Worm (Caenorhabditis elegans) whole organism, L2 larva: Measurements from ENCODE around the gene hic-1.

Experiments
- C34F6.9 ChIP-seq: fragments of 150-350 bp; optimal IDR thresholded peaks from 2 replicates; lab custom pipeline; 2014; ENCODE audit warnings: missing biosample characterization, missing genetic modification characterization
- F13H6.1 ChIP-seq: sonication (generic microtip); optimal IDR thresholded peaks from 2 replicates; lab custom pipeline; 2016; ENCODE audit warnings: missing genetic modification characterization, missing compliant biosample characterization
- R02D3.7 ChIP-seq: fragments of 150-350 bp; optimal IDR thresholded peaks from 2 replicates; lab custom pipeline; 2014; ENCODE audit warnings: missing biosample characterization, missing genetic modification characterization
- ZK546.5 ChIP-seq: sonication (generic microtip); optimal IDR thresholded peaks from 2 replicates; lab custom pipeline; 2017; ENCODE audit warnings: missing biosample characterization, missing genetic modification characterization
- alr-1 ChIP-seq: fragments of 150-350 bp; optimal IDR thresholded peaks from 2 replicates; lab custom pipeline; 2014; ENCODE audit warnings: missing biosample characterization, missing genetic modification characterization
- aly-2 ChIP-seq: fragments of 150-350 bp; optimal IDR thresholded peaks from 2 replicates; lab custom pipeline; 2014; ENCODE audit warnings: missing biosample characterization, missing genetic modification characterization
- ama-1 ChIP-seq: fragments of 150-350 bp; optimal IDR thresholded peaks from 2 replicates; lab custom pipeline; 2018; ENCODE audit warnings: inconsistent platforms
- blmp-1 ChIP-seq: sonication (generic microtip); optimal IDR thresholded peaks from 2 replicates; lab custom pipeline; 2017; ENCODE audit warnings: missing genetic modification characterization, mild to moderate bottlenecking, missing compliant biosample characterization, antibody characterized with exemption, moderate library complexity; ENCODE audit not compliant: insufficient read depth
- ceh-16 ChIP-seq: fragments of 150-350 bp; optimal IDR thresholded peaks from 2 replicates; lab custom pipeline; 2014; ENCODE audit warnings: missing biosample characterization, missing genetic modification characterization
- ceh-82 ChIP-seq: fragments of 150-350 bp; optimal IDR thresholded peaks from 2 replicates; lab custom pipeline; 2014; ENCODE audit warnings: missing biosample characterization, missing genetic modification characterization
- crh-2 ChIP-seq: sonication (generic microtip); optimal IDR thresholded peaks from 2 replicates; lab custom pipeline; 2017; ENCODE audit warnings: missing biosample characterization, missing genetic modification characterization
- dmd-4 ChIP-seq: sonication (generic microtip); optimal IDR thresholded peaks from 2 replicates; lab custom pipeline; 2017; ENCODE audit warnings: missing biosample characterization, missing genetic modification characterization
- egl-27 ChIP-seq: sonication (generic microtip); optimal IDR thresholded peaks from 3 replicates; lab custom pipeline; 2017; ENCODE audit warnings: missing biosample characterization, missing genetic modification reagents, missing genetic modification characterization
- elt-1 ChIP-seq: fragments of 150-350 bp; optimal IDR thresholded peaks from 2 replicates; lab custom pipeline; 2014; ENCODE audit warnings: missing biosample characterization, missing genetic modification characterization
- elt-3 ChIP-seq: sonication (generic microtip); optimal IDR thresholded peaks from 2 replicates; lab custom pipeline; 2017; ENCODE audit warnings: missing biosample characterization, missing genetic modification characterization
- fos-1 ChIP-seq: fragments of 150-350 bp; optimal IDR thresholded peaks from 2 replicates; lab custom pipeline; 2014; ENCODE audit warnings: missing biosample characterization, missing genetic modification characterization
- gmeb-1 ChIP-seq: fragments of 150-350 bp; optimal IDR thresholded peaks from 2 replicates; lab custom pipeline; 2014; ENCODE audit warnings: missing biosample characterization, missing genetic modification characterization
- lin-11 ChIP-seq: fragments of 150-350 bp; sonication (generic microtip); optimal IDR thresholded peaks from 2 replicates; lab custom pipeline; 2014; ENCODE audit warnings: missing biosample characterization, missing genetic modification characterization, inconsistent platforms, mixed read lengths
- lin-13 ChIP-seq: fragments of 150-350 bp; optimal IDR thresholded peaks from 2 replicates; lab custom pipeline; 2014; ENCODE audit warnings: missing biosample characterization, missing genetic modification reagents, missing genetic modification characterization
- lin-39 ChIP-seq: fragments of 150-350 bp; optimal IDR thresholded peaks from 2 replicates; lab custom pipeline; 2014; ENCODE audit warnings: missing biosample characterization, missing genetic modification reagents, missing genetic modification characterization
- lsy-2 ChIP-seq, 2 experiments: fragments of 150-350 bp in 1 of 2; sonication (generic microtip) in 1 of 2; optimal IDR thresholded peaks; 2 replicates each; lab custom pipeline; 2014 to 2017; ENCODE audit warnings: missing biosample characterization in 2 of 2, missing genetic modification characterization in 2 of 2
- mab-5 ChIP-seq: fragments of 150-350 bp; optimal IDR thresholded peaks from 2 replicates; lab custom pipeline; 2014; ENCODE audit warnings: missing biosample characterization, missing genetic modification characterization
- mbf-1 ChIP-seq: sonication (generic microtip); optimal IDR thresholded peaks from 2 replicates; lab custom pipeline; 2017; ENCODE audit warnings: missing biosample characterization, missing genetic modification characterization
- mdl-1 ChIP-seq, 2 experiments: fragments of 150-350 bp in 1 of 2; sonication (generic microtip) in 1 of 2; optimal IDR thresholded peaks; 2 replicates each; lab custom pipeline; 2017; ENCODE audit warnings: missing biosample characterization in 2 of 2, missing genetic modification characterization in 2 of 2
- nhr-12 ChIP-seq: fragments of 150-350 bp; optimal IDR thresholded peaks from 2 replicates; lab custom pipeline; 2014; ENCODE audit warnings: missing biosample characterization, missing genetic modification characterization
- nhr-129 ChIP-seq: fragments of 150-350 bp; optimal IDR thresholded peaks from 2 replicates; lab custom pipeline; 2014; ENCODE audit warnings: missing biosample characterization, missing genetic modification characterization
- nhr-21 ChIP-seq: fragments of 150-350 bp; optimal IDR thresholded peaks from 2 replicates; lab custom pipeline; 2014; ENCODE audit warnings: missing biosample characterization, missing genetic modification characterization
- nhr-23 ChIP-seq: fragments of 150-350 bp; optimal IDR thresholded peaks from 2 replicates; lab custom pipeline; 2014; ENCODE audit warnings: missing biosample characterization, missing genetic modification reagents, missing genetic modification characterization
- nhr-237 ChIP-seq: fragments of 150-350 bp; optimal IDR thresholded peaks from 2 replicates; lab custom pipeline; 2014; ENCODE audit warnings: missing biosample characterization, missing genetic modification characterization
- nhr-25 ChIP-seq: fragments of 150-350 bp; sonication (generic microtip); optimal IDR thresholded peaks from 3 replicates; lab custom pipeline; 2014; ENCODE audit warnings: missing biosample characterization, missing genetic modification characterization
- nhr-6 ChIP-seq: fragments of 150-350 bp; optimal IDR thresholded peaks from 2 replicates; lab custom pipeline; 2014; ENCODE audit warnings: missing biosample characterization, missing genetic modification characterization
- nhr-77 ChIP-seq: fragments of 150-350 bp; optimal IDR thresholded peaks from 2 replicates; lab custom pipeline; 2014; ENCODE audit warnings: missing biosample characterization, missing genetic modification characterization
- peb-1 ChIP-seq: fragments of 150-350 bp; optimal IDR thresholded peaks from 2 replicates; lab custom pipeline; 2014; ENCODE audit warnings: missing biosample characterization, missing genetic modification characterization
- sem-4 ChIP-seq: fragments of 150-350 bp; optimal IDR thresholded peaks from 2 replicates; lab custom pipeline; 2014; ENCODE audit warnings: missing biosample characterization, missing genetic modification reagents, missing genetic modification characterization
- skn-1 ChIP-seq: sonication (generic microtip); optimal IDR thresholded peaks from 2 replicates; lab custom pipeline; 2017; ENCODE audit warnings: missing biosample characterization, missing genetic modification characterization
- sma-3 ChIP-seq: sonication (generic microtip); optimal IDR thresholded peaks from 2 replicates; lab custom pipeline; 2016; ENCODE audit warnings: missing genetic modification reagents, missing genetic modification characterization, missing compliant biosample characterization
- sma-9 ChIP-seq, 2 experiments: fragments of 150-350 bp in 1 of 2; sonication (generic microtip) in 1 of 2; optimal IDR thresholded peaks; 2 replicates each; lab custom pipeline; 2014 to 2016; ENCODE audit warnings: missing genetic modification characterization in 2 of 2, mild to moderate bottlenecking in 1 of 2, missing biosample characterization in 1 of 2, missing compliant biosample characterization in 1 of 2, missing genetic modification reagents in 1 of 2, moderate library complexity in 1 of 2
- snpc-4 ChIP-seq: fragments of 150-350 bp; optimal IDR thresholded peaks from 2 replicates; lab custom pipeline; 2014; ENCODE audit warnings: missing biosample characterization, missing genetic modification characterization
- unc-39 ChIP-seq: fragments of 150-350 bp; optimal IDR thresholded peaks from 2 replicates; lab custom pipeline; 2014; ENCODE audit warnings: missing biosample characterization, missing genetic modification characterization
- unc-55 ChIP-seq: fragments of 150-350 bp; sonication (generic microtip); optimal IDR thresholded peaks from 3 replicates; lab custom pipeline; 2014; ENCODE audit warnings: missing biosample characterization, missing genetic modification reagents, missing genetic modification characterization
- unc-62 ChIP-seq: fragments of 150-350 bp; optimal IDR thresholded peaks from 2 replicates; lab custom pipeline; 2014; ENCODE audit warnings: missing biosample characterization, missing genetic modification reagents, missing genetic modification characterization
- zag-1 ChIP-seq: fragments of 150-350 bp; optimal IDR thresholded peaks from 2 replicates; lab custom pipeline; 2014; ENCODE audit warnings: missing biosample characterization, missing genetic modification characterization
- ztf-1 ChIP-seq: fragments of 200-800 bp; sonication (Bioruptor generic); conservative IDR thresholded peaks from 2 replicates; pipeline ENCODE4 v1.3.6; 2022; ENCODE audit warnings: missing genetic modification characterization, missing compliant biosample characterization
- ztf-11 ChIP-seq: sonication (generic microtip); optimal IDR thresholded peaks from 2 replicates; lab custom pipeline; 2017; ENCODE audit warnings: missing biosample characterization, missing genetic modification characterization
- ztf-4 ChIP-seq: fragments of 150-350 bp; optimal IDR thresholded peaks from 2 replicates; lab custom pipeline; 2014; ENCODE audit warnings: missing biosample characterization, missing genetic modification characterization

The hic-1 gene

DNA sequence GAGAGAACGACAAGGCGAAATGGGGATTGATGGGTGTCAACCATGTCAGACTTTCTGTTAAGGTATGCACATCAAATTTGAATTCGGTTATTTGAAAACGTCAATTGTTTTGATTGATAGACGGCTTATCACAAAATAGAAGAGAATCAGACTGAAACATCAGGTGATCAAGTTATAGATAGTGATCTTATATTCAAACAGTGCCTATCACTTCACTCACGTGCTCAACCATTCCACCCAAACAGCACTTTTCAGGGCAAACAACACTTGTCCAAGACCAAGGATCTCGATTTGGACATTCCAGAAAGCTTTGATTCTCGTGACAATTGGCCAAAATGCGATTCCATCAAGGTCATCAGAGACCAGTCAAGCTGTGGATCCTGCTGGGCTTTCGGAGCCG is 9.0 kb upstream of the hic-1 start:
- TF ChIP-seq crh-2 (tag; lab: Kevin White, UChicago), result no peak
- no peak for TF ChIP-seq nhr-21 (tag; lab: Kevin White, UChicago)
- TF ChIP-seq elt-1, result no peak
- no peak for TF ChIP-seq mab-5
- no peak for TF ChIP-seq nhr-129 (tag; lab: Kevin White, UChicago)
- TF ChIP-seq sma-9 (GFP tag; optimal IDR thresholded peaks at IDR 0.05; lab: Kevin White, UChicago), result peak; percentile 49
- no peak for TF ChIP-seq sma-9 (tag; optimal IDR thresholded peaks at IDR 0.05; lab: Kevin White, UChicago)
- no peak for TF ChIP-seq ama-1 (lab: Kevin White, UChicago)
- TF ChIP-seq R02D3.7 (tag; lab: Kevin White, UChicago), result no peak
- no peak for TF ChIP-seq mbf-1 (tag; lab: Kevin White, UChicago)
- TF ChIP-seq fos-1 (tag; lab: Kevin White, UChicago), result peak; percentile 14
- TF ChIP-seq nhr-25, result no peak
- no peak for TF ChIP-seq sma-3
- TF ChIP-seq zag-1 (tag; lab: Kevin White, UChicago), result no peak
- no peak for TF ChIP-seq sem-4 (tag; lab: Kevin White, UChicago)
- no peak for TF ChIP-seq unc-39 (tag; lab: Kevin White, UChicago)
- TF ChIP-seq ZK546.5 (tag; lab: Kevin White, UChicago), result no peak
- peak; percentile 43 for TF ChIP-seq gmeb-1
- no peak for TF ChIP-seq lin-11 (tag; lab: Kevin White, UChicago)
- no peak for TF ChIP-seq skn-1
- TF ChIP-seq ceh-82, result no peak
- no peak for TF ChIP-seq ceh-16 (tag; lab: Kevin White, UChicago)
- peak; percentile 11 for TF ChIP-seq F13H6.1 (tag; lab: Kevin White, UChicago)
- TF ChIP-seq unc-62, result no peak
- TF ChIP-seq alr-1 (tag; lab: Kevin White, UChicago), result no peak
- no peak for TF ChIP-seq mdl-1 (tag; optimal IDR thresholded peaks at IDR 0.05; lab: Kevin White, UChicago)
- TF ChIP-seq egl-27 (tag; lab: Kevin White, UChicago), result no peak
- no peak for TF ChIP-seq blmp-1 (tag; lab: Kevin White, UChicago)
- no peak for TF ChIP-seq ztf-4 (tag; lab: Kevin White, UChicago)
- TF ChIP-seq ztf-11 (tag; lab: Kevin White, UChicago), result no peak
- no peak for TF ChIP-seq lin-13
- no peak for TF ChIP-seq dmd-4 (tag; lab: Kevin White, UChicago)
- no peak for TF ChIP-seq elt-3 (tag; lab: Kevin White, UChicago)
- no peak for TF ChIP-seq lin-39 (tag; lab: Kevin White, UChicago)

DNA sequence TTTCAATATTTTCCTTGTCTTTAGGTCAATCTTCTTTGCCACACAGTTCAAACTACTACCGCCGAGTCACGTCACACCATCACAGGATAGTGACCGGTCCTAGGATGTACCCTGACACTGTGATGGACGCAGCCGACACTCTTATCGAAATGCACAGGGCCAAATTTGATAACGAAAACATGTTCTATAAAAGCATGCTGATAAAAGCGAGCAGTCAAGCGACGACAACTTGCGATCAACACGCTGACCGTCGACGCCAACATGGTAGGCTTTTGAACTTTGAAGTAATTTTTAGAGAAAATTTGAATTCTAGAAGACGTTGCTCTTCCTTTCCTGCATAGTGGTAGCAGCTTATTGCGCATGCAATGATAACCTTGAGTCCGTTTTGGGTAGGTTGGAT is 8.4 kb upstream of the hic-1 start, which contains the start of gene cpr-6:
Gene cpr-6, plus strand, starts transcription at position 217 of the 400 bp plus-strand sequence.
- TF ChIP-seq egl-27 (tag; lab: Kevin White, UChicago) (no peak), aly-2 (tag; lab: Kevin White, UChicago) (no peak), lin-11 (tag; lab: Kevin White, UChicago) (no peak), R02D3.7 (tag; lab: Kevin White, UChicago) (no peak), nhr-6 (tag; lab: Kevin White, UChicago) (no peak), sem-4 (tag; lab: Kevin White, UChicago) (no peak), nhr-12 (no peak), ZK546.5 (tag; lab: Kevin White, UChicago) (no peak), fos-1 (tag; lab: Kevin White, UChicago) (peak; percentile 49), unc-55 (GFP tag; lab: Kevin White, UChicago) (no peak), nhr-237 (no peak), nhr-23 (no peak), unc-39 (tag; lab: Kevin White, UChicago) (no peak), nhr-21 (tag; lab: Kevin White, UChicago) (no peak), ceh-82 (no peak), nhr-77 (tag; lab: Kevin White, UChicago) (no peak), sma-9 (GFP tag; optimal IDR thresholded peaks at IDR 0.05; lab: Kevin White, UChicago) (peak; percentile 11), sma-9 (tag; optimal IDR thresholded peaks at IDR 0.05; lab: Kevin White, UChicago) (no peak), nhr-129 (tag; lab: Kevin White, UChicago) (no peak), C34F6.9 (tag; lab: Kevin White, UChicago) (no peak), alr-1 (tag; lab: Kevin White, UChicago) (no peak), ztf-1 (GFP tag; lab: Robert Waterston, UW) (no peak), nhr-25 (no peak), mbf-1 (tag; lab: Kevin White, UChicago) (no peak), lin-13 (no peak), skn-1 (no peak), F13H6.1 (tag; lab: Kevin White, UChicago) (peak; percentile 61), zag-1 (tag; lab: Kevin White, UChicago) (no peak), sma-3 (no peak), ztf-4 (tag; lab: Kevin White, UChicago) (no peak), elt-3 (tag; lab: Kevin White, UChicago) (no peak), crh-2 (tag; lab: Kevin White, UChicago) (peak; percentile 10), ama-1 (lab: Kevin White, UChicago) (no peak), gmeb-1 (peak; percentile 8), dmd-4 (tag; lab: Kevin White, UChicago) (no peak), mab-5 (no peak), lin-39 (tag; lab: Kevin White, UChicago) (no peak), snpc-4 (tag; lab: Kevin White, UChicago) (no peak), lsy-2 (tag; optimal IDR thresholded peaks at IDR 0.05; lab: Kevin White, UChicago) (no peak), peb-1 (tag; lab: Kevin White, UChicago) (no peak), blmp-1 (tag; lab: Kevin White, UChicago) (no peak), elt-1 (no peak), mdl-1 (tag; optimal IDR thresholded peaks at IDR 0.05; lab: Kevin White, UChicago) (no peak)
- TF ChIP-seq, all 48 proteins: peak for 5
